Fruit fly (Drosophila melanogaster) whole organism, embryonic: ENCODE data around the gene CG9389.
A peak's percentile ranks its signal among the peaks of the same experiment; 100 is the strongest.

Experiments used
- Aef1 ChIP-seq: fragments of 200-800 bp; sonication (Bioruptor generic); IDR thresholded peaks from 3 replicates; pipeline ENCODE4 v1.3.6; 2022; ENCODE audit warnings: missing biosample characterization, missing genetic modification characterization
- Bteb2 ChIP-seq: fragments of 200-800 bp; sonication (Bioruptor generic); optimal IDR thresholded peaks from 2 replicates; lab custom pipeline; 2016; ENCODE audit warnings: missing biosample characterization, missing genetic modification characterization
- CG10147 ChIP-seq: fragments of 200-800 bp; sonication (Bioruptor generic); optimal IDR thresholded peaks from 2 replicates; lab custom pipeline; 2019; ENCODE audit warnings: missing biosample characterization, mild to moderate bottlenecking, missing genetic modification characterization, moderate library complexity
- CG1024 ChIP-seq: fragments of 200-800 bp; sonication (Bioruptor generic); IDR thresholded peaks from 2 replicates; pipeline ENCODE4 v1.3.6; 2022; ENCODE audit warnings: missing biosample characterization, missing genetic modification characterization
- CG10267 ChIP-seq: fragments of 200-800 bp; sonication (Bioruptor generic); optimal IDR thresholded peaks from 2 replicates; lab custom pipeline; 2018; ENCODE audit warnings: missing biosample characterization, mild to moderate bottlenecking, missing genetic modification characterization, moderate library complexity
- CG10959 ChIP-seq: fragments of 200-800 bp; sonication (Bioruptor generic); IDR thresholded peaks from 2 replicates; pipeline ENCODE4 v1.3.6; 2022; ENCODE audit warnings: missing biosample characterization, missing genetic modification characterization
- CG10979 ChIP-seq: fragments of 200-800 bp; sonication (Bioruptor generic); optimal IDR thresholded peaks from 2 replicates; lab custom pipeline; 2018; ENCODE audit warnings: missing biosample characterization, mild to moderate bottlenecking, missing genetic modification characterization, moderate library complexity
- CG14667 ChIP-seq: fragments of 200-800 bp; sonication (Bioruptor generic); IDR thresholded peaks from 2 replicates; pipeline ENCODE4 v1.3.6; 2022; ENCODE audit warnings: missing biosample characterization, missing genetic modification characterization
- CG1529 ChIP-seq: fragments of 200-800 bp; sonication (Bioruptor generic); optimal IDR thresholded peaks from 3 replicates; lab custom pipeline; 2018; ENCODE audit warnings: missing biosample characterization, missing genetic modification characterization
- CG2129 ChIP-seq: fragments of 200-800 bp; sonication (Bioruptor generic); IDR thresholded peaks from 2 replicates; pipeline ENCODE4 v1.3.6; 2022; ENCODE audit warnings: missing biosample characterization, missing genetic modification characterization; ENCODE audit not compliant: partially characterized antibody
- CG4424 ChIP-seq: fragments of 200-800 bp; sonication (Bioruptor generic); optimal IDR thresholded peaks from 3 replicates; lab custom pipeline; 2016; ENCODE audit warnings: missing biosample characterization, missing genetic modification characterization
- CG6683 ChIP-seq: fragments of 200-800 bp; sonication (Bioruptor generic); optimal IDR thresholded peaks from 2 replicates; lab custom pipeline; 2017; ENCODE audit warnings: missing biosample characterization, mild to moderate bottlenecking, missing genetic modification characterization, missing genetic modification reagents
- CG7372 ChIP-seq: fragments of 200-800 bp; sonication (Bioruptor generic); IDR thresholded peaks from 2 replicates; pipeline ENCODE4 v1.3.6; 2022; ENCODE audit warnings: missing biosample characterization, missing genetic modification characterization
- CG7556 ChIP-seq: fragments of 200-800 bp; sonication (Bioruptor generic); optimal IDR thresholded peaks from 2 replicates; lab custom pipeline; 2017; ENCODE audit warnings: missing biosample characterization, mild to moderate bottlenecking, missing genetic modification characterization
- CG8944 ChIP-seq: fragments of 200-800 bp; sonication (Bioruptor generic); optimal IDR thresholded peaks from 3 replicates; lab custom pipeline; 2016; ENCODE audit warnings: missing biosample characterization, missing genetic modification characterization
- CG9932 ChIP-seq: fragments of 200-800 bp; sonication (Bioruptor generic); IDR thresholded peaks from 2 replicates; pipeline ENCODE4 v1.3.6; 2022; ENCODE audit warnings: missing biosample characterization, missing genetic modification characterization
- CHES-1-like ChIP-seq: fragments of 200-800 bp; sonication (Bioruptor generic); optimal IDR thresholded peaks from 2 replicates; lab custom pipeline; 2016; ENCODE audit warnings: missing biosample characterization, missing genetic modification characterization
- Deaf1 ChIP-seq: fragments of 200-800 bp; optimal IDR thresholded peaks from 3 replicates; lab custom pipeline; 2019; ENCODE audit warnings: missing biosample characterization, mild to moderate bottlenecking, missing genetic modification characterization, moderate library complexity
- Dek ChIP-seq: fragments of 200-800 bp; sonication (Bioruptor generic); optimal IDR thresholded peaks from 3 replicates; lab custom pipeline; 2019; ENCODE audit warnings: missing biosample characterization, mild to moderate bottlenecking, missing genetic modification characterization, moderate library complexity
- Dref ChIP-seq: fragments of 200-800 bp; sonication (Bioruptor generic); IDR thresholded peaks from 2 replicates; pipeline ENCODE4 v1.3.6; 2022; ENCODE audit warnings: missing biosample characterization, missing genetic modification characterization
- HLH3B ChIP-seq: fragments of 200-800 bp; sonication (Bioruptor generic); IDR thresholded peaks from 2 replicates; pipeline ENCODE4 v1.3.6; 2022; ENCODE audit warnings: missing biosample characterization, missing genetic modification characterization
- Hmr ChIP-seq: fragments of 200-800 bp; sonication (Bioruptor generic); optimal IDR thresholded peaks from 3 replicates; lab custom pipeline; 2017; ENCODE audit warnings: mild to moderate bottlenecking, missing biosample characterization, missing genetic modification reagents, missing genetic modification characterization
- Hr39 ChIP-seq: fragments of >200 bp; optimal IDR thresholded peaks from 2 replicates; lab custom pipeline; 2017
- Lhr ChIP-seq: fragments of 200-800 bp; sonication (Bioruptor generic); optimal IDR thresholded peaks from 3 replicates; lab custom pipeline; 2017; ENCODE audit warnings: mild to moderate bottlenecking, missing biosample characterization, missing genetic modification reagents, missing genetic modification characterization
- MESR4 ChIP-seq: fragments of 200-800 bp; sonication (Bioruptor generic); optimal IDR thresholded peaks from 2 replicates; lab custom pipeline; 2018; ENCODE audit warnings: missing biosample characterization, mild to moderate bottlenecking, missing genetic modification characterization, moderate library complexity
- Max ChIP-seq: fragments of 200-800 bp; sonication (Bioruptor generic); optimal IDR thresholded peaks from 2 replicates; lab custom pipeline; 2016; ENCODE audit warnings: missing biosample characterization, mild to moderate bottlenecking, missing genetic modification characterization
- Meics ChIP-seq: fragments of 200-800 bp; sonication (Bioruptor generic); optimal IDR thresholded peaks from 2 replicates; lab custom pipeline; 2017; ENCODE audit warnings: missing biosample characterization, mild to moderate bottlenecking, missing genetic modification characterization
- Myb ChIP-seq: fragments of 200-800 bp; sonication (Bioruptor generic); optimal IDR thresholded peaks from 2 replicates; lab custom pipeline; 2016; ENCODE audit warnings: missing biosample characterization, missing genetic modification characterization
- Neu2 ChIP-seq: fragments of 200-800 bp; sonication (Bioruptor generic); optimal IDR thresholded peaks from 3 replicates; lab custom pipeline; 2016; ENCODE audit warnings: missing biosample characterization, missing genetic modification characterization, borderline replicate concordance
- Ravus ChIP-seq: fragments of 200-800 bp; sonication (Bioruptor generic); IDR thresholded peaks from 2 replicates; pipeline ENCODE4 v1.3.6; 2022; ENCODE audit warnings: missing biosample characterization, missing genetic modification characterization
- Rx ChIP-seq: fragments of 200-800 bp; sonication (Bioruptor generic); IDR thresholded peaks from 2 replicates; pipeline ENCODE4 v1.3.6; 2022; ENCODE audit warnings: missing biosample characterization, missing genetic modification characterization
- Vsx1 ChIP-seq: fragments of 200-800 bp; sonication (Bioruptor generic); optimal IDR thresholded peaks from 2 replicates; lab custom pipeline; 2017; ENCODE audit warnings: missing biosample characterization, mild to moderate bottlenecking, missing genetic modification characterization, missing genetic modification reagents
- br ChIP-seq: fragments of >200 bp; optimal IDR thresholded peaks from 2 replicates; lab custom pipeline; 2017
- cato ChIP-seq: fragments of 200-800 bp; sonication (Bioruptor generic); optimal IDR thresholded peaks from 2 replicates; lab custom pipeline; 2016; ENCODE audit warnings: missing biosample characterization, missing genetic modification characterization, borderline replicate concordance
- cwo ChIP-seq: fragments of 200-800 bp; sonication (Bioruptor generic); optimal IDR thresholded peaks from 3 replicates; lab custom pipeline; 2017; ENCODE audit warnings: missing biosample characterization, missing genetic modification characterization, mild to moderate bottlenecking, moderate library complexity, missing genetic modification reagents
- dmrt11E ChIP-seq: fragments of 200-800 bp; sonication (Bioruptor generic); optimal IDR thresholded peaks from 3 replicates; lab custom pipeline; 2018; ENCODE audit warnings: missing biosample characterization, mild to moderate bottlenecking, missing genetic modification characterization, moderate library complexity
- dysf ChIP-seq: fragments of 200-800 bp; sonication (Bioruptor generic); IDR thresholded peaks from 3 replicates; pipeline ENCODE4 v1.3.6; 2022; ENCODE audit warnings: missing biosample characterization, missing genetic modification characterization
- ind ChIP-seq: fragments of 200-800 bp; sonication (Bioruptor generic); optimal IDR thresholded peaks from 3 replicates; lab custom pipeline; 2016; ENCODE audit warnings: missing biosample characterization, missing genetic modification characterization
- odd ChIP-seq: fragments of 200-800 bp; sonication (Bioruptor generic); optimal IDR thresholded peaks from 2 replicates; lab custom pipeline; 2017; ENCODE audit warnings: missing biosample characterization, mild to moderate bottlenecking, missing genetic modification characterization
- shn ChIP-seq: fragments of 200-800 bp; sonication (Bioruptor generic); optimal IDR thresholded peaks from 3 replicates; lab custom pipeline; 2016; ENCODE audit warnings: missing biosample characterization, missing genetic modification characterization
- ssp ChIP-seq: fragments of 200-800 bp; sonication (Bioruptor generic); IDR thresholded peaks from 2 replicates; pipeline ENCODE4 v1.3.6; 2022; ENCODE audit warnings: missing biosample characterization, missing genetic modification characterization
- tio ChIP-seq: fragments of 200-800 bp; sonication (Bioruptor generic); optimal IDR thresholded peaks from 2 replicates; lab custom pipeline; 2017; ENCODE audit warnings: missing biosample characterization, missing genetic modification characterization, inconsistent platforms

The CG9389 gene

dm6 chr3L:21276296-21277257 lies 6.2 kb upstream of the CG9389 start (continued):
- TF ChIP-seq Deaf1 (tag; lab: Kevin White, UChicago) (peak; percentile 18), HLH3B (GFP tag; lab: Robert Waterston, UW) (peak; percentile 5; the same call in 1 of the 2 replicates), CG6683 (GFP tag; lab: Kevin White, UChicago) (no peak), shn (GFP tag; lab: Kevin White, UChicago) (peak; percentile 67), Rx (GFP tag; lab: Robert Waterston, UW) (no peak), CG10147 (GFP tag; lab: Kevin White, UChicago) (peak; percentile 41), Lhr (GFP tag; lab: Kevin White, UChicago) (peak; percentile 33), Neu2 (peak; percentile 26), CG1024 (GFP tag; lab: Robert Waterston, UW) (no peak), Bteb2 (peak; percentile 61), MESR4 (no peak), CG14667 (0 out of 2 replicates have a peak, but pooled peaks have one; percentile 25), CG9932 (GFP tag; lab: Robert Waterston, UW) (peak; percentile 46), CG10959 (GFP tag; lab: Robert Waterston, UW) (no peak; the same call in 1 of the 2 replicates), CG8944 (GFP tag; lab: Kevin White, UChicago) (peak; percentile 61), Dref (GFP tag; lab: Robert Waterston, UW) (no peak), Meics (GFP tag; lab: Kevin White, UChicago) (peak; percentile 62), tio (peak; percentile 63), ind (GFP tag; lab: Kevin White, UChicago) (peak; percentile 44), CG10267 (peak; percentile 64), dmrt11E (peak; percentile 74), br (no peak), Ravus (GFP tag; lab: Robert Waterston, UW) (no peak), Myb (GFP tag; lab: Kevin White, UChicago) (peak; percentile 19), CG4424 (GFP tag; lab: Kevin White, UChicago) (peak; percentile 52), odd (peak; percentile 39), CG7556 (GFP tag; lab: Kevin White, UChicago) (peak; percentile 80), Dek (tag; lab: Kevin White, UChicago) (peak; percentile 11), Max (GFP tag; lab: Kevin White, UChicago) (peak; percentile 71), Vsx1 (GFP tag; lab: Kevin White, UChicago) (peak; percentile 55), Hr39 (lab: Kevin White, UChicago) (no peak), cato (peak; percentile 31), CG10979 (peak; percentile 78), CHES-1-like (peak; percentile 39), CG2129 (GFP tag; lab: Robert Waterston, UW) (no peak), cwo (GFP tag; lab: Kevin White, UChicago) (peak; percentile 97), dysf (GFP tag; lab: Robert Waterston, UW) (peak; percentile 65), CG7372 (0 out of 2 replicates have a peak, but pooled peaks have one; percentile 15), ssp (GFP tag; lab: Robert Waterston, UW) (no peak), Aef1 (GFP tag; lab: Robert Waterston, UW) (no peak), Hmr (peak; percentile 55), CG1529 (GFP tag; lab: Kevin White, UChicago) (peak; percentile 52)
